Fruit fly (Drosophila melanogaster) whole organism, embryonic: ENCODE data around the gene CG45002.

Source experiments
- Atf3 ChIP-seq: fragments of 200-800 bp; sonication (Bioruptor generic); optimal IDR thresholded peaks from 3 replicates; lab custom pipeline; 2016; ENCODE audit warnings: missing biosample characterization, missing genetic modification characterization
- CG11093 ChIP-seq: fragments of 200-800 bp; sonication (Bioruptor generic); IDR thresholded peaks from 3 replicates; pipeline ENCODE4 v1.3.6; 2022; ENCODE audit warnings: missing biosample characterization, missing genetic modification characterization
- CG11504 ChIP-seq: fragments of 200-800 bp; sonication (Bioruptor generic); optimal IDR thresholded peaks from 3 replicates; lab custom pipeline; 2019; ENCODE audit warnings: missing biosample characterization, mild to moderate bottlenecking, missing genetic modification characterization, moderate library complexity
- CG11695 ChIP-seq: fragments of 200-800 bp; sonication (Bioruptor generic); IDR thresholded peaks from 3 replicates; pipeline ENCODE4 v1.3.6; 2022; ENCODE audit warnings: missing biosample characterization, missing genetic modification characterization
- CG12769 ChIP-seq: fragments of 200-800 bp; sonication (Bioruptor generic); optimal IDR thresholded peaks from 2 replicates; lab custom pipeline; 2019; ENCODE audit warnings: missing biosample characterization, mild to moderate bottlenecking, missing genetic modification characterization, moderate library complexity
- CG15601 ChIP-seq: fragments of 200-800 bp; sonication (Bioruptor generic); optimal IDR thresholded peaks from 3 replicates; lab custom pipeline; 2019; ENCODE audit warnings: missing biosample characterization, mild to moderate bottlenecking, missing genetic modification characterization, moderate library complexity
- CG1792 ChIP-seq: fragments of 200-800 bp; sonication (Bioruptor generic); optimal IDR thresholded peaks from 2 replicates; lab custom pipeline; 2016; ENCODE audit warnings: missing biosample characterization, missing genetic modification characterization
- CG32772 ChIP-seq: fragments of 200-800 bp; sonication (Bioruptor generic); IDR thresholded peaks from 2 replicates; pipeline ENCODE4 v1.3.6; 2022; ENCODE audit warnings: missing biosample characterization, missing genetic modification characterization
- CG3407 ChIP-seq: fragments of 200-800 bp; sonication (Bioruptor generic); optimal IDR thresholded peaks from 2 replicates; lab custom pipeline; 2018; ENCODE audit warnings: missing biosample characterization, mild to moderate bottlenecking, missing genetic modification characterization
- CG4617 ChIP-seq: fragments of 200-800 bp; sonication (Bioruptor generic); optimal IDR thresholded peaks from 3 replicates; lab custom pipeline; 2016; ENCODE audit warnings: missing biosample characterization, missing genetic modification characterization, borderline replicate concordance
- CG4707 ChIP-seq: fragments of 200-800 bp; sonication (Bioruptor generic); optimal IDR thresholded peaks from 2 replicates; lab custom pipeline; 2018; ENCODE audit warnings: missing biosample characterization, mild to moderate bottlenecking, missing genetic modification characterization, moderate library complexity
- CG4820 ChIP-seq: fragments of 200-800 bp; sonication (Bioruptor generic); optimal IDR thresholded peaks from 3 replicates; lab custom pipeline; 2016; ENCODE audit warnings: missing biosample characterization, missing genetic modification characterization
- CG7357 ChIP-seq: fragments of 200-800 bp; sonication (Bioruptor generic); IDR thresholded peaks from 3 replicates; pipeline ENCODE4 v1.3.6; 2022; ENCODE audit warnings: missing biosample characterization, missing genetic modification characterization
- CG9797 ChIP-seq: fragments of 200-800 bp; sonication (Bioruptor generic); optimal IDR thresholded peaks from 3 replicates; lab custom pipeline; 2018; ENCODE audit warnings: missing biosample characterization, mild to moderate bottlenecking, missing genetic modification characterization
- CG9876 ChIP-seq: fragments of 200-800 bp; sonication (Bioruptor generic); optimal IDR thresholded peaks from 2 replicates; lab custom pipeline; 2016; ENCODE audit warnings: missing biosample characterization, missing genetic modification characterization
- D ChIP-seq, 2 experiments: fragments of 200-800 bp in 1 of 2; fragments of >200 bp in 1 of 2; sonication (Bioruptor generic) in 1 of 2; optimal IDR thresholded peaks; 2 replicates in 1 of 2; 3 replicates in 1 of 2; lab custom pipeline; 2017; ENCODE audit warnings: mild to moderate bottlenecking in 1 of 2, missing biosample characterization in 1 of 2, missing genetic modification characterization in 1 of 2, missing genetic modification reagents in 1 of 2
- Dref ChIP-seq: fragments of 200-800 bp; sonication (Bioruptor generic); IDR thresholded peaks from 2 replicates; pipeline ENCODE4 v1.3.6; 2022; ENCODE audit warnings: missing biosample characterization, missing genetic modification characterization
- Fer2 ChIP-seq: fragments of 200-800 bp; sonication (Bioruptor generic); optimal IDR thresholded peaks from 2 replicates; lab custom pipeline; 2018; ENCODE audit warnings: missing biosample characterization, mild to moderate bottlenecking, missing genetic modification characterization, moderate library complexity
- Hmr ChIP-seq: fragments of 200-800 bp; sonication (Bioruptor generic); optimal IDR thresholded peaks from 3 replicates; lab custom pipeline; 2017; ENCODE audit warnings: mild to moderate bottlenecking, missing biosample characterization, missing genetic modification reagents, missing genetic modification characterization
- Med ChIP-seq: fragments of 200-800 bp; sonication (Bioruptor generic); peaks from one replicate; lab custom pipeline; 2016; ENCODE audit warnings: missing biosample characterization, missing genetic modification characterization, mild to moderate bottlenecking, inconsistent platforms, moderate library complexity
- Meics ChIP-seq: fragments of 200-800 bp; sonication (Bioruptor generic); optimal IDR thresholded peaks from 2 replicates; lab custom pipeline; 2017; ENCODE audit warnings: missing biosample characterization, mild to moderate bottlenecking, missing genetic modification characterization
- NFAT ChIP-seq: fragments of 200-800 bp; sonication (Bioruptor generic); IDR thresholded peaks from 2 replicates; pipeline ENCODE4 v1.3.6; 2022; ENCODE audit warnings: missing biosample characterization, missing genetic modification characterization
- Sin3A ChIP-seq: fragments of >200 bp; optimal IDR thresholded peaks from 2 replicates; lab custom pipeline; 2018
- Tbp ChIP-seq: fragments of >200 bp; optimal IDR thresholded peaks from 2 replicates; lab custom pipeline; 2018; ENCODE audit warnings: missing biosample characterization, missing genetic modification characterization
- bab2 ChIP-seq: fragments of 200-800 bp; sonication (Bioruptor generic); optimal IDR thresholded peaks from 2 replicates; lab custom pipeline; 2016; ENCODE audit warnings: missing biosample characterization, missing genetic modification characterization
- bcd ChIP-seq: fragments of 200-800 bp; sonication (Bioruptor generic); optimal IDR thresholded peaks from 2 replicates; lab custom pipeline; 2017; ENCODE audit warnings: missing biosample characterization, mild to moderate bottlenecking, missing genetic modification characterization
- bigmax ChIP-seq: fragments of 200-800 bp; sonication (Bioruptor generic); optimal IDR thresholded peaks from 2 replicates; lab custom pipeline; 2018; ENCODE audit warnings: missing biosample characterization, mild to moderate bottlenecking, missing genetic modification characterization
- cato ChIP-seq: fragments of 200-800 bp; sonication (Bioruptor generic); optimal IDR thresholded peaks from 2 replicates; lab custom pipeline; 2016; ENCODE audit warnings: missing biosample characterization, missing genetic modification characterization, borderline replicate concordance
- corto ChIP-seq: fragments of 200-800 bp; sonication (Bioruptor generic); optimal IDR thresholded peaks from 2 replicates; lab custom pipeline; 2016; ENCODE audit warnings: missing biosample characterization, mild to moderate bottlenecking, missing genetic modification characterization, moderate library complexity
- cwo ChIP-seq: fragments of 200-800 bp; sonication (Bioruptor generic); optimal IDR thresholded peaks from 3 replicates; lab custom pipeline; 2017; ENCODE audit warnings: missing biosample characterization, missing genetic modification characterization, mild to moderate bottlenecking, moderate library complexity, missing genetic modification reagents
- da ChIP-seq: fragments of 200-800 bp; sonication (Bioruptor generic); optimal IDR thresholded peaks from 2 replicates; lab custom pipeline; 2016; ENCODE audit warnings: missing biosample characterization, missing genetic modification characterization
- disco-r ChIP-seq: fragments of 200-800 bp; sonication (Bioruptor generic); optimal IDR thresholded peaks from 2 replicates; lab custom pipeline; 2016; ENCODE audit warnings: missing biosample characterization, missing genetic modification characterization
- dysf ChIP-seq: fragments of 200-800 bp; sonication (Bioruptor generic); IDR thresholded peaks from 3 replicates; pipeline ENCODE4 v1.3.6; 2022; ENCODE audit warnings: missing biosample characterization, missing genetic modification characterization
- en ChIP-seq: fragments of 200-800 bp; sonication (Bioruptor generic); optimal IDR thresholded peaks from 2 replicates; lab custom pipeline; 2016; ENCODE audit warnings: missing biosample characterization, missing genetic modification characterization
- nau ChIP-seq: fragments of 200-800 bp; sonication (Bioruptor generic); optimal IDR thresholded peaks from 3 replicates; lab custom pipeline; 2017; ENCODE audit warnings: missing biosample characterization, mild to moderate bottlenecking, missing genetic modification characterization, missing genetic modification reagents
- nerfin-1 ChIP-seq: fragments of 200-800 bp; sonication (Bioruptor generic); optimal IDR thresholded peaks from 3 replicates; lab custom pipeline; 2019; ENCODE audit warnings: missing biosample characterization, mild to moderate bottlenecking, missing genetic modification characterization, moderate library complexity
- nom ChIP-seq: fragments of 200-800 bp; sonication (Bioruptor generic); optimal IDR thresholded peaks from 2 replicates; lab custom pipeline; 2017; ENCODE audit warnings: missing biosample characterization, missing genetic modification characterization, mild to moderate bottlenecking, moderate library complexity, missing genetic modification reagents
- oc ChIP-seq: fragments of 200-800 bp; sonication (Bioruptor generic); optimal IDR thresholded peaks from 2 replicates; lab custom pipeline; 2018; ENCODE audit warnings: missing biosample characterization, mild to moderate bottlenecking, missing genetic modification characterization, moderate library complexity
- pho ChIP-seq: fragments of 200-800 bp; sonication (Bioruptor generic); optimal IDR thresholded peaks from 2 replicates; lab custom pipeline; 2016; ENCODE audit warnings: missing biosample characterization, missing genetic modification characterization
- pita ChIP-seq: fragments of 200-800 bp; sonication (Bioruptor generic); optimal IDR thresholded peaks from 2 replicates; lab custom pipeline; 2017; ENCODE audit warnings: missing biosample characterization, mild to moderate bottlenecking, missing genetic modification characterization
- row ChIP-seq: fragments of 200-800 bp; sonication (Bioruptor generic); IDR thresholded peaks from 3 replicates; pipeline ENCODE4 v1.3.6; 2022; ENCODE audit warnings: missing biosample characterization, missing genetic modification characterization
- slbo ChIP-seq: fragments of 200-800 bp; sonication (Bioruptor generic); IDR thresholded peaks from 2 replicates; pipeline ENCODE4 v1.3.6; 2022; ENCODE audit warnings: missing biosample characterization, missing genetic modification characterization
- tgo ChIP-seq: fragments of 200-800 bp; sonication (Bioruptor generic); IDR thresholded peaks from 3 replicates; pipeline ENCODE4 v1.3.6; 2022; ENCODE audit warnings: missing biosample characterization, missing genetic modification characterization
- tio ChIP-seq: fragments of 200-800 bp; sonication (Bioruptor generic); optimal IDR thresholded peaks from 2 replicates; lab custom pipeline; 2017; ENCODE audit warnings: missing biosample characterization, missing genetic modification characterization, inconsistent platforms
- wor ChIP-seq: fragments of 200-800 bp; sonication (Bioruptor generic); IDR thresholded peaks from 2 replicates; pipeline ENCODE4 v1.3.6; 2022; ENCODE audit warnings: missing biosample characterization, missing genetic modification characterization

Gene CG45002

dm6 chrX:17090585-17090984 is 24.1 kb upstream of the CG45002 start (continued):
- TF ChIP-seq slbo (GFP tag; lab: Robert Waterston, UW) (peak; percentile 43), NFAT (0 out of 2 replicates have a peak, but pooled peaks have one; percentile 37), row (GFP tag; lab: Robert Waterston, UW) (peak; percentile 9; the same call in 1 of the 3 replicates), CG11695 (GFP tag; lab: Robert Waterston, UW) (0 out of 3 replicates have a peak, but pooled peaks have one; percentile 44), dysf (GFP tag; lab: Robert Waterston, UW) (peak; percentile 44; the same call in 2 of the 3 replicates), CG1792 (GFP tag; lab: Kevin White, UChicago) (no peak), CG32772 (GFP tag; lab: Robert Waterston, UW) (no peak)

dm6 chrX:17087575-17087974 is 21.0 kb upstream of the CG45002 start, which contains the start of gene CG8945:
TSS of gene CG8945 (minus strand) at chrX:17087675.
- peak; percentile 39 for TF ChIP-seq Med (GFP tag; lab: Kevin White, UChicago)
- TF ChIP-seq da (GFP tag; lab: Kevin White, UChicago), result no peak

dm6 chrX:17081147-17081546 is 14.6 kb upstream of the CG45002 start, which contains the start of gene CG4955:
TSS of gene CG4955 (plus strand) at chrX:17081447.
- TF ChIP-seq nerfin-1 (tag; lab: Kevin White, UChicago), result no peak
- TF ChIP-seq Dref (GFP tag; lab: Robert Waterston, UW), result no peak
- no peak for TF ChIP-seq cato
- TF ChIP-seq cwo (GFP tag; lab: Kevin White, UChicago), result no peak
- no peak for TF ChIP-seq Hmr (GFP tag; lab: Kevin White, UChicago)
- TF ChIP-seq en (GFP tag; lab: Kevin White, UChicago), result no peak
- no peak for TF ChIP-seq pho (GFP tag; lab: Kevin White, UChicago)
- TF ChIP-seq CG11504, result no peak
- no peak for TF ChIP-seq Sin3A (lab: Kevin White, UChicago)
- no peak for TF ChIP-seq nom (GFP tag; lab: Kevin White, UChicago)
- no peak for TF ChIP-seq D (optimal IDR thresholded peaks at IDR 0.05; lab: Kevin White, UChicago)
- TF ChIP-seq D (GFP tag; optimal IDR thresholded peaks at IDR 0.05; lab: Kevin White, UChicago), result no peak
- no peak for TF ChIP-seq Fer2 (tag; lab: Kevin White, UChicago)
- TF ChIP-seq CG4617 (GFP tag; lab: Kevin White, UChicago), result no peak
- TF ChIP-seq CG4707 (GFP tag; lab: Kevin White, UChicago), result no peak
- TF ChIP-seq CG4820 (GFP tag; lab: Kevin White, UChicago), result no peak
- no peak for TF ChIP-seq CG9797
- no peak for TF ChIP-seq CG11093 (GFP tag; lab: Robert Waterston, UW)
- no peak for TF ChIP-seq CG15601 (tag; lab: Kevin White, UChicago)
- no peak for TF ChIP-seq Tbp

dm6 chrX:17078139-17078977 is 11.8 kb upstream of the CG45002 start, which contains the start of gene CG4949:
TSS of gene CG4949 (plus strand) at chrX:17078836.
- TF ChIP-seq oc (tag; lab: Kevin White, UChicago) (no peak), Tbp (no peak), disco-r (GFP tag; lab: Kevin White, UChicago) (no peak), bigmax (no peak), CG9876 (GFP tag; lab: Kevin White, UChicago) (no peak), tgo (GFP tag; lab: Robert Waterston, UW) (no peak), pita (GFP tag; lab: Kevin White, UChicago) (no peak), bcd (no peak), wor (no peak), corto (no peak), CG3407 (GFP tag; lab: Kevin White, UChicago) (no peak), CG12769 (no peak), CG7357 (GFP tag; lab: Robert Waterston, UW) (no peak), Atf3 (GFP tag; lab: Kevin White, UChicago) (no peak), bab2 (GFP tag; lab: Kevin White, UChicago) (no peak), tio (GFP tag; lab: Kevin White, UChicago) (no peak), nau (GFP tag; lab: Kevin White, UChicago) (no peak), Meics (GFP tag; lab: Kevin White, UChicago) (peak; percentile 2), CG11093 (GFP tag; lab: Robert Waterston, UW) (no peak)
